Worm (Caenorhabditis elegans): Measurements from ENCODE around the gene nucb-1.

The nucb-1 gene

DNA sequence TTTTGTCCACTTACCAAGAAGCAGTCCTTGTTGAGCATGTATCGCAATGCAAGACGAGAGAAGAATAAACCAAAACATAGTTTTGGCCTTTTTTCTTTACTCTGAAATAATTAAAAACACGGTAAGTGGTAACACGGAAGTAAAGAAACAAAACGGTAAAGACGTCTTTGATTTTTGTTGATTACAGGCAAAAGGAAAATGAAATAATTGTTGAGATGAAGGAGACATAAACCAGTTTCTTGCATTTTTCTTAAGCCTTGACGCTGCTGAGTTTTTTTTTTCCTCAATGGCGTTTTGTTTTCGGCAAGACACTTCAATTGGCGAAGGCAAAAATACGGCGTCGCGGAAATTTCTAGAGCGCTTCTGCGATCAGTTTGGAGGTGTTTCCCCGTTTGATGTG is 39.3 kb downstream of the nucb-1 start, which contains the start of gene zipt-13:
zipt-13 (minus strand) TSS at position 101 of the 400 bp plus-strand sequence.
- TF ChIP-seq ceh-13 (GFP tag; optimal IDR thresholded peaks at IDR 0.05) = no peak
- no peak for TF ChIP-seq sea-1 (GFP tag; conservative IDR thresholded peaks at IDR 0.05)
- TF ChIP-seq flt-1 (GFP tag; IDR thresholded peaks at IDR 0.05) = no peak
- TF ChIP-seq hmg-4 (GFP tag; optimal IDR thresholded peaks at IDR 0.05) = no peak
- no peak for TF ChIP-seq aly-1 (tag; optimal IDR thresholded peaks at IDR 0.05)
- TF ChIP-seq scrt-1 (GFP tag; IDR thresholded peaks at IDR 0.05) = no peak
- no peak for TF ChIP-seq pes-1 (GFP tag; IDR thresholded peaks at IDR 0.05)
- TF ChIP-seq F13C5.2 (tag; optimal IDR thresholded peaks at IDR 0.05) = no peak
- TF ChIP-seq tra-4 (tag; optimal IDR thresholded peaks at IDR 0.05) = no peak
- TF ChIP-seq ama-1 (optimal IDR thresholded peaks at IDR 0.05) = no peak
- no peak for TF ChIP-seq tbx-37 (GFP tag; conservative IDR thresholded peaks at IDR 0.05)
- no peak for TF ChIP-seq ets-7 (tag; optimal IDR thresholded peaks at IDR 0.05)
- TF ChIP-seq tbx-11 (GFP tag; IDR thresholded peaks at IDR 0.05) = no peak
- TF ChIP-seq hnd-1 (tag; optimal IDR thresholded peaks at IDR 0.05) = no peak
- no peak for TF ChIP-seq B0310.2 (tag; optimal IDR thresholded peaks at IDR 0.05)

DNA sequence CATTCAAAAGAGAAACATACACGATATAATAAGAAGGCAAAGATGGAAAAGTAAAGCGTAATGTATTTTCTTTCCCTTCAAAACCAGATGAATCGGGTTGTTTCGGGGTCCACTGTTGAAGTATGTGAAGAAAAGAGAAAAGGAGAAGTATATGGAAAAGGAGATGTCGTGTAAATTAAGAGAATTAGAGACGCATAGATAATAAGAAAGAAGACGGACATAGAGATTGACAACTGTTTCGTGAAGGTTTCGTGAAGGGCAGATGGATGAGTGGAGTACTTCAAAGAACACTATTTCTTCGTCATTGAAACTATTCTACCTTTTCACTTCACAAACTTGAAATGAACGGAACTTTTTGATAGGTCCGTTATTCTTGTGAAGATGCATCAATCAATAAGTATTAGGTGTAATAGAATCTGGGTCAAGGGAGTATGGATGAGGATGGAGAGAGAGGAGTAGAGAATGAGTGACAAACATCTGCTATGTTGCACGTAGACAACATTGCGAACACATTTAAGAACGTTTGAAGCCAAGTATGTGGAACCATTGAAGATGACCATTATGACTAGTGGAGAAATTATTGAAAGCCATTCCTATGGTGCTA is 40.7 kb downstream of the nucb-1 start:
- TF ChIP-seq ceh-36 (tag; optimal IDR thresholded peaks at IDR 0.05) (no peak), scrt-1 (GFP tag; IDR thresholded peaks at IDR 0.05) (no peak)

DNA sequence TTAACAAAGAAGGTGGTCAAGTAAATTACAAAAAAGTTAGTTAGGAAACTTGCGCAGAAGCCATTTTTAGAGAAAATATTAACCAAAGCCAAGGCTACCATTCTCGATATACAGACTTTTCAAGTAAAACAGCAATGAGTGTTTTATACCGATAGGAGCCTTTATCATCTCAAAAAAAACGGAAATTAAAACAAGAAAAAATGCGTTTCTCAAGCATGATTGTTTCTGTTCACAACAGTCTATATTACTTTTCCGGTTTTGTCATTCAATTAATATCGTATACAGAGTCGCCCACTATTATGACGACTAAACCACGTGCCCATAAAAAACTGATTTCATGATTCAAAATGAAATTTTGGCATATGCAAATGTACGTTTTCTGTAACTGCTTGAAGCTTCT is 43.4 kb downstream of the nucb-1 start, which contains the start of gene str-74:
str-74 (minus strand) TSS at position 101 of the 400 bp plus-strand sequence.
- TF ChIP-seq tra-4 (tag; optimal IDR thresholded peaks at IDR 0.05) (no peak), ama-1 (optimal IDR thresholded peaks at IDR 0.05) (no peak), F13C5.2 (tag; optimal IDR thresholded peaks at IDR 0.05) (no peak), hmbx-1 (tag; optimal IDR thresholded peaks at IDR 0.05) (no peak)

DNA sequence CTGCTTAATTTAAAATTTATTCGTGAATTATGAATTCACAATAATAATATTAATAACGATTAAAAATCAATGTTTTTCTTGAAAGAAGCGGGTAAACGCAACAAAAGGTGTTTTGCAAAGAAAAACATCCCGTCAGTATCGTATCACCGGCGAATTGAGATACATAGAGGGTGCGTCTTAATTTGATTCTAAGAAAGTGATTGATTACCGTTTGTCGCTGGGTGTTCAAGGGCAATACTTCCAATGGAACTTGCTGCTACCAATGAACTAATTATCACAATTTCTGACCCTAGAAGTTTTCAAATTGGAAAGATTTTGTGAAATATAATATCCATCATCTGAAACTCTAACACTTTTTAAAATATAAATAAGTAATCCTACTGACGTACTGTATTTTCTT is 48.1 kb downstream of the nucb-1 start:
- TF ChIP-seq hmbx-1 (tag; optimal IDR thresholded peaks at IDR 0.05) = no peak
- no peak for TF ChIP-seq hnd-1 (tag; optimal IDR thresholded peaks at IDR 0.05)
- no peak for TF ChIP-seq ceh-36 (tag; optimal IDR thresholded peaks at IDR 0.05)
- no peak for TF ChIP-seq ceh-13 (GFP tag; optimal IDR thresholded peaks at IDR 0.05)

DNA sequence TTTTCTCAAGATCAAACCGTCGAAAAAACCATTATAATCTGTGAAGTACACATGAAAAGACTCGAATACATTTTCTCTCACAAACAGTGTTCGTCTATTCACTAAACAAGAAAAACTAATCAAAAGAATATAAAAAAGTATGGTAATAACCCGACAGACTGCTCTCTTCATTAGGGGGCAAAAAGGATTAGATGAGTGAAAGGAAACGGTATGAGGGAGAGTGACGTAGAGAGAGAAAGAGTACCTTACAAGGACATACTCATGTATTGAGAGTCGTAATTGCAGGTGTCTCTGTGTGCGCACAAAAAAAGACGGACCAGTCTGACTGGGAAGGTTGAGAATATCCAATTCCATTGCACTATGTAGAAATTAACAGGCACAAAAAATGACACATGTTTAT is 52.2 kb downstream of the nucb-1 start:
- no peak for TF ChIP-seq flt-1 (GFP tag; IDR thresholded peaks at IDR 0.05)
- TF ChIP-seq tra-4 (tag; optimal IDR thresholded peaks at IDR 0.05) = no peak
- no peak for TF ChIP-seq B0310.2 (tag; optimal IDR thresholded peaks at IDR 0.05)
- no peak for TF ChIP-seq ama-1 (optimal IDR thresholded peaks at IDR 0.05)
- no peak for TF ChIP-seq sea-1 (GFP tag; conservative IDR thresholded peaks at IDR 0.05)
- no peak for TF ChIP-seq pes-1 (GFP tag; IDR thresholded peaks at IDR 0.05)
- TF ChIP-seq hmbx-1 (tag; optimal IDR thresholded peaks at IDR 0.05) = no peak
- TF ChIP-seq tbx-11 (GFP tag; IDR thresholded peaks at IDR 0.05) = no peak
- TF ChIP-seq hnd-1 (tag; optimal IDR thresholded peaks at IDR 0.05) = no peak

Data from whole organism, early embryonic.